Worm (Caenorhabditis elegans): ENCODE results near the gene haao-1.

Gene haao-1

ce11 chrV:9527984-9528383 is 23.3 kb downstream of the haao-1 start:
- no peak for TF ChIP-seq fkh-4 (tag; optimal IDR thresholded peaks at IDR 0.05; ENCODE audit: borderline replicate concordance)
- no peak for TF ChIP-seq lsy-2 (tag; optimal IDR thresholded peaks at IDR 0.05)
- TF ChIP-seq sup-37 (GFP tag; optimal IDR thresholded peaks at IDR 0.05): no peak
- TF ChIP-seq skn-1 (tag; optimal IDR thresholded peaks at IDR 0.05): no peak
- TF ChIP-seq grh-1 (GFP tag; IDR thresholded peaks at IDR 0.05): no peak
- no peak for TF ChIP-seq nhr-85 (tag)

ce11 chrV:9531477-9531876 is 26.8 kb downstream of the haao-1 start, which contains the start of the genes C50F4.10 and pfk-1.2:
Gene C50F4.10, minus strand, starts transcription at chrV:9531577.
Gene pfk-1.2, plus strand, starts transcription at chrV:9531801.
- TF ChIP-seq irx-1 (tag; optimal IDR thresholded peaks at IDR 0.05) (no peak), rnt-1 (tag; optimal IDR thresholded peaks at IDR 0.05) (no peak), alr-1 (tag; optimal IDR thresholded peaks at IDR 0.05; ENCODE audit: borderline replicate concordance) (no peak), xbp-1 (tag; optimal IDR thresholded peaks at IDR 0.05) (no peak), blmp-1 (tag; optimal IDR thresholded peaks at IDR 0.05) (no peak)

ce11 chrV:9534621-9535020 is 29.9 kb downstream of the haao-1 start, which contains the start of gene tag-329:
Gene tag-329, plus strand, starts transcription at chrV:9534921.
- no peak for TF ChIP-seq rnt-1 (tag; optimal IDR thresholded peaks at IDR 0.05)

ce11 chrV:9536505-9536904 is 31.8 kb downstream of the haao-1 start, which contains the start of gene C50F4.4:
Gene C50F4.4, plus strand, starts transcription at chrV:9536771.
- TF ChIP-seq lin-13 (GFP tag; optimal IDR thresholded peaks at IDR 0.05): no peak
- TF ChIP-seq tlp-1 (tag; optimal IDR thresholded peaks at IDR 0.05): no peak
- TF ChIP-seq dsc-1 (tag; optimal IDR thresholded peaks at IDR 0.05): peak; percentile 61
- TF ChIP-seq mab-9 (GFP tag; IDR thresholded peaks at IDR 0.05): 0 out of 2 replicates have a peak, but pooled peaks have one; percentile 49
- TF ChIP-seq lin-35 (GFP tag; optimal IDR thresholded peaks at IDR 0.05): peak; percentile 29 to 33
- peak; percentile 63 for TF ChIP-seq nhr-85 (tag)
- TF ChIP-seq mep-1 (tag; optimal IDR thresholded peaks at IDR 0.05): peak; percentile 12
- no peak for TF ChIP-seq sup-37 (GFP tag; optimal IDR thresholded peaks at IDR 0.05)
- TF ChIP-seq ceh-90 (tag; optimal IDR thresholded peaks at IDR 0.05): peak; percentile 74
- TF ChIP-seq sox-4 (tag; optimal IDR thresholded peaks at IDR 0.05): peak; percentile 72
- no peak for TF ChIP-seq efl-3 (GFP tag; optimal IDR thresholded peaks at IDR 0.05)
- peak; percentile 36 for TF ChIP-seq egl-13 (tag; optimal IDR thresholded peaks at IDR 0.05)
- no peak for TF ChIP-seq zag-1 (tag; optimal IDR thresholded peaks at IDR 0.05)
- TF ChIP-seq fos-1 (tag; optimal IDR thresholded peaks at IDR 0.05): no peak
- peak; percentile 93 for TF ChIP-seq rnt-1 (tag; optimal IDR thresholded peaks at IDR 0.05)
- TF ChIP-seq Y116A8C.19 (tag; optimal IDR thresholded peaks at IDR 0.05; ENCODE audit: borderline replicate concordance): no peak
- peak; percentile 64 for TF ChIP-seq fkh-4 (tag; optimal IDR thresholded peaks at IDR 0.05; ENCODE audit: borderline replicate concordance)
- peak; percentile 59 for TF ChIP-seq swsn-7 (tag; optimal IDR thresholded peaks at IDR 0.05)
- TF ChIP-seq snu-23 (GFP tag; optimal IDR thresholded peaks at IDR 0.05): peak; percentile 55
- peak; percentile 67 for TF ChIP-seq nhr-47 (tag; optimal IDR thresholded peaks at IDR 0.05)
- TF ChIP-seq lsy-2 (tag; optimal IDR thresholded peaks at IDR 0.05): peak in 1 of 2 experiments; percentile 61
- TF ChIP-seq fkh-8 (tag; optimal IDR thresholded peaks at IDR 0.05): peak; percentile 15
- peak; percentile 77 for TF ChIP-seq lir-3 (tag; optimal IDR thresholded peaks at IDR 0.05; ENCODE audit: poor library complexity)
- peak; percentile 50 for TF ChIP-seq lin-14 (GFP tag; optimal IDR thresholded peaks at IDR 0.05)
- TF ChIP-seq nhr-20 (tag; optimal IDR thresholded peaks at IDR 0.05): peak; percentile 53
- no peak for TF ChIP-seq ces-1 (GFP tag; optimal IDR thresholded peaks at IDR 0.05)
- TF ChIP-seq nhr-71 (tag; optimal IDR thresholded peaks at IDR 0.05): peak; percentile 69
- TF ChIP-seq nhr-77 (tag; optimal IDR thresholded peaks at IDR 0.05): no peak
- TF ChIP-seq ceh-8 (GFP tag; optimal IDR thresholded peaks at IDR 0.05): no peak
- no peak for TF ChIP-seq nhr-11 (tag; optimal IDR thresholded peaks at IDR 0.05)
- TF ChIP-seq efl-1 (optimal IDR thresholded peaks at IDR 0.05): peak; percentile 32 to 56
- TF ChIP-seq efl-1 (GFP tag; optimal IDR thresholded peaks at IDR 0.05 in 1 of 2): peak; percentile 49 to 94
- TF ChIP-seq irx-1 (tag; optimal IDR thresholded peaks at IDR 0.05): peak; percentile 70
- no peak for TF ChIP-seq mdl-1 (tag; optimal IDR thresholded peaks at IDR 0.05)
- peak; percentile 62 for TF ChIP-seq xbp-1 (tag; optimal IDR thresholded peaks at IDR 0.05)
- TF ChIP-seq unc-130 (tag; optimal IDR thresholded peaks at IDR 0.05): peak; percentile 46
- peak; percentile 71 for TF ChIP-seq nhr-90 (tag; optimal IDR thresholded peaks at IDR 0.05; ENCODE audit: poor library complexity)
- peak in 1 of 2 experiments; percentile 67 for TF ChIP-seq ztf-11 (tag; optimal IDR thresholded peaks at IDR 0.05)
- TF ChIP-seq lin-39 (tag; optimal IDR thresholded peaks at IDR 0.05): peak; percentile 7
- TF ChIP-seq dpl-1 (GFP tag; optimal IDR thresholded peaks at IDR 0.05): peak; percentile 20 to 65 (median 38)
- TF ChIP-seq unc-86 (tag; optimal IDR thresholded peaks at IDR 0.05): peak; percentile 15

Measured in whole organism, L1 larva.